Fruit fly (Drosophila melanogaster): ENCODE data around the gene Usp7.

- no peak for TF ChIP-seq CG7045 (GFP tag; optimal IDR thresholded peaks at IDR 0.05)
- TF ChIP-seq kay (GFP tag; ENCODE audit: borderline replicate concordance) = no peak
- TF ChIP-seq toe (GFP tag; optimal IDR thresholded peaks at IDR 0.05) = no peak
- no peak for TF ChIP-seq cic (GFP tag; optimal IDR thresholded peaks at IDR 0.05)
- no peak for TF ChIP-seq CG14711 (tag; optimal IDR thresholded peaks at IDR 0.05)
- no peak for TF ChIP-seq CG12768 (GFP tag; optimal IDR thresholded peaks at IDR 0.05)
- no peak for TF ChIP-seq Clk (GFP tag; optimal IDR thresholded peaks at IDR 0.05)
- TF ChIP-seq Hr96 (GFP tag; optimal IDR thresholded peaks at IDR 0.05) = no peak
Measured at dm6 chrX:12021750-12022149, 7.1 kb downstream of the Usp7 start.
